Worm (Caenorhabditis elegans) whole organism, L3 larva: ENCODE results near the gene Y75B7B.2.
A peak's percentile ranks its signal among the peaks of the same experiment; 100 is the strongest.

Source experiments
- aly-2 ChIP-seq: fragments of 150-350 bp; optimal IDR thresholded peaks from 2 replicates; lab custom pipeline; 2014; ENCODE audit warnings: missing biosample characterization, missing genetic modification characterization
- ama-1 ChIP-seq: fragments of 150-350 bp; optimal IDR thresholded peaks from 2 replicates; lab custom pipeline; 2018
- ceh-16 ChIP-seq: sonication (generic microtip); optimal IDR thresholded peaks from 2 replicates; lab custom pipeline; 2017; ENCODE audit warnings: missing biosample characterization, missing genetic modification characterization
- ceh-82 ChIP-seq: fragments of 150-350 bp; optimal IDR thresholded peaks from 2 replicates; lab custom pipeline; 2014; ENCODE audit warnings: missing biosample characterization, missing genetic modification characterization
- daf-12 ChIP-seq: fragments of 150-350 bp; optimal IDR thresholded peaks from 2 replicates; lab custom pipeline; 2014; ENCODE audit warnings: missing biosample characterization, missing genetic modification reagents, missing genetic modification characterization
- egl-27 ChIP-seq: sonication (generic microtip); optimal IDR thresholded peaks from 4 replicates; lab custom pipeline; 2017; ENCODE audit warnings: missing biosample characterization, missing genetic modification reagents, missing genetic modification characterization
- egl-5 ChIP-seq: fragments of 150-350 bp; optimal IDR thresholded peaks from 2 replicates; lab custom pipeline; 2017; ENCODE audit warnings: missing biosample characterization, missing genetic modification reagents, missing genetic modification characterization, inconsistent platforms
- elt-1 ChIP-seq: fragments of 150-350 bp; optimal IDR thresholded peaks from 2 replicates; lab custom pipeline; 2014; ENCODE audit warnings: missing biosample characterization, missing genetic modification characterization
- elt-3 ChIP-seq, 3 experiments: fragments of 150-350 bp in 1 of 3; sonication (generic microtip) in 2 of 3; optimal IDR thresholded peaks; 2 replicates in 2 of 3; 4 replicates in 1 of 3; lab custom pipeline; 2014 to 2017; ENCODE audit warnings: missing biosample characterization in 3 of 3, missing genetic modification characterization in 3 of 3
- eor-1 ChIP-seq, 2 experiments: fragments of 150-350 bp; optimal IDR thresholded peaks; 2 replicates each; lab custom pipeline; 2014 to 2018; ENCODE audit warnings: missing biosample characterization in 2 of 2, missing genetic modification characterization in 2 of 2
- fkh-10 ChIP-seq: sonication (generic microtip); optimal IDR thresholded peaks from 2 replicates; lab custom pipeline; 2017; ENCODE audit warnings: missing biosample characterization, missing genetic modification reagents, missing genetic modification characterization
- fos-1 ChIP-seq: fragments of 150-350 bp; optimal IDR thresholded peaks from 2 replicates; lab custom pipeline; 2014; ENCODE audit warnings: missing biosample characterization, missing genetic modification characterization
- hmg-11 ChIP-seq: sonication (generic microtip); optimal IDR thresholded peaks from 2 replicates; lab custom pipeline; 2016; ENCODE audit warnings: missing genetic modification characterization, missing compliant biosample characterization
- jun-1 ChIP-seq: fragments of 150-350 bp; optimal IDR thresholded peaks from 2 replicates; lab custom pipeline; 2014; ENCODE audit warnings: missing biosample characterization, missing genetic modification reagents, missing genetic modification characterization
- lin-39 ChIP-seq: fragments of 150-350 bp; optimal IDR thresholded peaks from 2 replicates; lab custom pipeline; 2018; ENCODE audit warnings: missing biosample characterization, missing genetic modification reagents, missing genetic modification characterization
- lsy-12 ChIP-seq: sonication (generic microtip); optimal IDR thresholded peaks from 2 replicates; lab custom pipeline; 2016; ENCODE audit warnings: mild to moderate bottlenecking, missing genetic modification characterization, missing compliant biosample characterization
- mdl-1 ChIP-seq: fragments of 150-350 bp; optimal IDR thresholded peaks from 2 replicates; lab custom pipeline; 2014; ENCODE audit warnings: missing biosample characterization, missing genetic modification characterization
- mml-1 ChIP-seq: fragments of 150-350 bp; sonication (generic microtip); optimal IDR thresholded peaks from 3 replicates; lab custom pipeline; 2014; ENCODE audit warnings: missing biosample characterization, missing genetic modification characterization
- nhr-237 ChIP-seq: fragments of 150-350 bp; optimal IDR thresholded peaks from 2 replicates; lab custom pipeline; 2014; ENCODE audit warnings: missing biosample characterization, missing genetic modification characterization
- nhr-25 ChIP-seq: sonication (generic microtip); optimal IDR thresholded peaks from 2 replicates; lab custom pipeline; 2017; ENCODE audit warnings: missing biosample characterization, missing genetic modification characterization
- nhr-28 ChIP-seq: fragments of 150-350 bp; optimal IDR thresholded peaks from 2 replicates; lab custom pipeline; 2014; ENCODE audit warnings: missing biosample characterization, missing genetic modification characterization
- nhr-43 ChIP-seq: sonication (generic microtip); optimal IDR thresholded peaks from 2 replicates; lab custom pipeline; 2016; ENCODE audit warnings: mild to moderate bottlenecking, missing genetic modification characterization, missing compliant biosample characterization; ENCODE audit not compliant: poor library complexity, severe bottlenecking
- nhr-67 ChIP-seq: fragments of 150-350 bp; optimal IDR thresholded peaks from 2 replicates; lab custom pipeline; 2014; ENCODE audit warnings: missing biosample characterization, missing genetic modification characterization
- nhr-76 ChIP-seq: fragments of 150-350 bp; sonication (generic microtip); optimal IDR thresholded peaks from 5 replicates; lab custom pipeline; 2014; ENCODE audit warnings: missing biosample characterization, missing genetic modification characterization
- nhr-77 ChIP-seq: fragments of 150-350 bp; optimal IDR thresholded peaks from 2 replicates; lab custom pipeline; 2014; ENCODE audit warnings: missing biosample characterization, missing genetic modification characterization
- pha-4 ChIP-seq: fragments of 150-350 bp; optimal IDR thresholded peaks from 2 replicates; lab custom pipeline; 2014; ENCODE audit warnings: missing biosample characterization, missing genetic modification reagents, missing genetic modification characterization
- pqm-1 ChIP-seq: fragments of 150-350 bp; optimal IDR thresholded peaks from 2 replicates; lab custom pipeline; 2017; ENCODE audit warnings: missing biosample characterization, missing genetic modification characterization, inconsistent platforms
- sea-2 ChIP-seq: fragments of 150-350 bp; sonication (generic microtip); optimal IDR thresholded peaks from 4 replicates; lab custom pipeline; 2014; ENCODE audit warnings: missing biosample characterization, missing genetic modification reagents, missing genetic modification characterization
- snpc-4 ChIP-seq: fragments of 150-350 bp; optimal IDR thresholded peaks from 2 replicates; lab custom pipeline; 2014; ENCODE audit warnings: missing biosample characterization, missing genetic modification characterization
- tbx-2 ChIP-seq: sonication (generic microtip); optimal IDR thresholded peaks from 2 replicates; lab custom pipeline; 2016; ENCODE audit warnings: mild to moderate bottlenecking, missing genetic modification characterization, missing compliant biosample characterization
- unc-62 ChIP-seq: fragments of 150-350 bp; sonication (generic microtip); optimal IDR thresholded peaks from 4 replicates; lab custom pipeline; 2014; ENCODE audit warnings: missing biosample characterization, missing genetic modification reagents, missing genetic modification characterization
- zag-1 ChIP-seq: fragments of 150-350 bp; optimal IDR thresholded peaks from 2 replicates; lab custom pipeline; 2014; ENCODE audit warnings: missing biosample characterization, missing genetic modification characterization
- ztf-11 ChIP-seq: fragments of 150-350 bp; optimal IDR thresholded peaks from 2 replicates; lab custom pipeline; 2014; ENCODE audit warnings: missing biosample characterization, missing genetic modification characterization
- ztf-4 ChIP-seq: fragments of 150-350 bp; optimal IDR thresholded peaks from 2 replicates; lab custom pipeline; 2014; ENCODE audit warnings: missing biosample characterization, missing genetic modification characterization

Gene Y75B7B.2

ce11 chrV:1242432-1242831 is 33.4 kb downstream of the Y75B7B.2 start:
- TF ChIP-seq mml-1 (tag; lab: Kevin White, UChicago) (no peak), jun-1 (tag; lab: Kevin White, UChicago) (no peak), elt-3 (tag; optimal IDR thresholded peaks at IDR 0.05; lab: Kevin White, UChicago) (no peak), daf-12 (tag; lab: Kevin White, UChicago) (no peak), elt-1 (tag; lab: Kevin White, UChicago) (no peak), egl-5 (tag; lab: Kevin White, UChicago) (no peak), nhr-25 (tag; lab: Kevin White, UChicago) (no peak), egl-27 (tag; lab: Kevin White, UChicago) (no peak), lsy-12 (tag; lab: Kevin White, UChicago) (no peak), mdl-1 (tag; lab: Kevin White, UChicago) (no peak), nhr-237 (tag; lab: Kevin White, UChicago) (no peak), aly-2 (no peak)

ce11 chrV:1236333-1237068 is 39.3 kb downstream of the Y75B7B.2 start:
- peak; percentile 8 for TF ChIP-seq hmg-11 (tag; lab: Kevin White, UChicago)
- TF ChIP-seq ama-1 = no peak
- no peak for TF ChIP-seq fkh-10
- TF ChIP-seq lin-39 (tag; lab: Kevin White, UChicago) = peak; percentile 34

- no peak for TF ChIP-seq snpc-4
- no peak for TF ChIP-seq fos-1 (tag; lab: Kevin White, UChicago)
- TF ChIP-seq eor-1 (tag; optimal IDR thresholded peaks at IDR 0.05; lab: Kevin White, UChicago) = no peak
- TF ChIP-seq nhr-28 = no peak
- TF ChIP-seq nhr-237 (tag; lab: Kevin White, UChicago) = no peak
- no peak for TF ChIP-seq ztf-4 (tag; lab: Kevin White, UChicago)
- no peak for TF ChIP-seq ceh-82 (tag; lab: Kevin White, UChicago)
- TF ChIP-seq unc-62 (GFP tag; lab: Kevin White, UChicago) = no peak
- TF ChIP-seq zag-1 = no peak
- TF ChIP-seq nhr-43 (tag; lab: Kevin White, UChicago) = no peak
- no peak for TF ChIP-seq tbx-2
- no peak for TF ChIP-seq nhr-77 (tag; lab: Kevin White, UChicago)
- no peak for TF ChIP-seq pha-4 (tag; lab: Kevin White, UChicago)
- no peak for TF ChIP-seq ztf-11
- no peak for TF ChIP-seq hmg-11 (tag; lab: Kevin White, UChicago)
- TF ChIP-seq ama-1 = no peak
- TF ChIP-seq pqm-1 (tag; lab: Kevin White, UChicago) = no peak
- no peak for TF ChIP-seq ceh-16 (tag; lab: Kevin White, UChicago)
- TF ChIP-seq mdl-1 (tag; lab: Kevin White, UChicago) = no peak
These were observed 40.5 kb downstream of the Y75B7B.2 start, which contains the start of gene madd-2 for ce11 chrV:1235355-1235754. Gene madd-2, minus strand, starts transcription at chrV:1235455.

- TF ChIP-seq fos-1 (tag; lab: Kevin White, UChicago) (no peak), nhr-67 (tag; lab: Kevin White, UChicago) (no peak), egl-5 (tag; lab: Kevin White, UChicago) (no peak), ceh-82 (tag; lab: Kevin White, UChicago) (no peak), egl-27 (tag; lab: Kevin White, UChicago) (no peak), nhr-76 (tag; lab: Kevin White, UChicago) (no peak), aly-2 (no peak), jun-1 (tag; lab: Kevin White, UChicago) (no peak), elt-3 (tag; optimal IDR thresholded peaks at IDR 0.05; lab: Kevin White, UChicago) (no peak), sea-2 (no peak), snpc-4 (no peak)
These were observed 43.2 kb downstream of the Y75B7B.2 start for ce11 chrV:1232574-1232973.

ce11 chrV:1230540-1230939 is 45.3 kb downstream of the Y75B7B.2 start:
- TF ChIP-seq sea-2 (no peak), mdl-1 (tag; lab: Kevin White, UChicago) (no peak)
